Fruit fly (Drosophila melanogaster): ENCODE results near the gene CG7840.

The CG7840 gene

DNA sequence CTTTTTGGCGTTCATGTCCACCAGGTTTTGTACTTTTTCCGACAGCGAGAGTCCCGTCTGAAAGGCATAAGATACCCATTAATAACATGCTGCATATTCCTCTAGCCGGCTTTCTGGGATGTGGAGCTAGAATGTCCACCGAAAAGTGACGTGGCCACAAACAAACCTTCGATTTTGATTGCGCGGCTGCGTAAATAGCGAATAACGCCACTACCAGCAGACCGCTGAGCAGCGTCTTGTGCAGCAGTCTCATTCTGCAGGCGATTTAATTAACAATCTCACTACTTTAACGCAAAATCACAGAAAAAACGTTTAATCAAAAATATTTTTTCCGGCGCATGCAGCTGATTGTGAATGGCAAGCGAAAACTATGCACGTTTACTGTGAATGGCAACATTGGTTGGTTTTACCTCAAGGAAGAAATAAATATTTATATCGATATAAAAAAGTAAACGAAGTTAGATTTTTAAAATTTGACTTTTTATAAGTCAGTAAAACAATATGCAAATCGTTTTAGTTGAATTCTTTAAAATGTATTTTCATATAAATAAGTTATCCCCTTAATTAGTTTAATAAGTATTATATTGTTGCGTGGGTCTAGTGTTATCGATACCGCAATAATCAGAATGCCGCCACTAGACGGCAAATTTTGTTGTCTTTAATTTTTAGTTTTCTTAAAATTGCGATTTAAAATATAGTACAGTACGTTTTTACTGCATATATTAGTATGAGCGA lies 2.6 kb downstream of the CG7840 start, which contains the start of the genes Ostgamma and Mettl14:
TSS of gene Ostgamma (minus strand) at position 376 of the 735 bp plus-strand sequence.
TSS of gene Mettl14 (plus strand) at position 611 of the 735 bp plus-strand sequence.
- no peak for TF ChIP-seq noc (tag; optimal IDR thresholded peaks at IDR 0.05)

DNA sequence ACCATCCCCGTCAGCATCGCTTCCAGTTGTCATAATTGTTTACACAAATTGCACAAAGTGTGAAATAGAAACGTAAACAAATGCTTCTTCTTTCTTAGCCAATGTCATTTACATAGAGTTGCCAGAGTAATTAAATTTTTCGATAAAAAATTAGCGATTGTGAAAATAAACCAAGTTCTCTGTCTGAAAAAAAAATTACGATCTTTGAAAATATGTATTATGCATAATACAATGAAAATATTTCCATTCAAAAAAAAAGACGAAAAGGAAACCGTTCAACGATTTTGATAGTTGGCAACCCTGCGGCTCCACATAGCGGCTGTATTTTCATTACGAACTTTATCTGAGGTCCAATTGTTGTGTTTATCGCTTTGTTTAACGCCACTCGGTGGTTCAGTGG lies 5.7 kb downstream of the CG7840 start, which contains the start of the genes CG7810 and CG7806:
TSS of gene CG7810 (minus strand) at position 105 of the 400 bp plus-strand sequence.
TSS of gene CG7806 (plus strand) at position 309 of the 400 bp plus-strand sequence.
- TF ChIP-seq noc (tag; optimal IDR thresholded peaks at IDR 0.05), result peak; percentile 91

DNA sequence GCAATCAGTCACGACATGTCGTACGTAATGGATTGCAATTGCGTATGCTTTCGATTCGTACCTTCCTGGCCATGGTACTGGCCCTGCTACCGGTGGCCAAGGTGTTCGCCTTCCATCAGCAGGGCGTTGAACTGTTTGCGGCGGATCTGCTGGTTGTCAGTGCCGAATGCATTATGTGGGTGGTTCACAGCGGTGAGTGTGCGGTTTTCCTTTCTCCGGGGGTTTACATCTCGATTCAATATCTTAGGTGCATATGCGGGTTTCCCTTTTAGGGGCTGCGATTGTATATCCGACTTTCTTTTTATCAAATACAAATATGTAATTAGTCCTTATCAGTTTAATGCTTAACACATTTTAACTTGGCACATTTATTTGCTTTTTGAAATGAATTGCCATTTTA lies 6.4 kb downstream of the CG7840 start:
- TF ChIP-seq noc (tag; optimal IDR thresholded peaks at IDR 0.05), result no peak

DNA sequence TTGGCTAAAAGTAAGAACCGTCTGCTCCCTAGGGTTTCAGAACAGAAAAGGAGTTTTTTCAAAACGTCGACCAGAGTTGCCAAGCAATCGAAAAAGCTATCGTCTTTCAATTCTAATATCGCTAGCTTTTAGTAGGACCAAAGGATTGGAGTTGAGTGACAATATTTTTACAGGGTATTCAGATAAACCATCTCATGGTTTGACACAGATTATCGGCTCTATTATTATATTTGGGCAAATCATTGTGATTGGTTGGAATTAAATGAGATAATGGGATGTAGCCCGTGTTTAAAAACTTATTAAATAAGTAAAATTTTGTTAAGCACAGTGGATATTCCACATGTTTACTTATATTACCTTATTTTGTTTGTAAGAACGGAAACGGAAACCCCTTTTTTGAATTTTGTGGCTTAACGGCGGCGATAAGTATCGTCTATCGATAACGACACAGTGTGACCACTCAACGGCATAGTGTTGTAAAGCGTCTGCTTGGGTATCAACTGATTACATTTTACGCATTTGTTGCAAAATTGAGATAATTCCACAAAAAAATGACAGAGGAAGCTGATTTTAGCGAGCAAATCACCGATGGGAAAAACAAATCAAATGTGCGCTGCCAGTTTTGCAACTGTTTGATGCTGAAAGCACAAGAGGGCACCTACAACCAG lies 14.6 kb downstream of the CG7840 start, which contains the start of the genes mtsh and strat:
TSS of gene mtsh (minus strand) at position 51 of the 668 bp plus-strand sequence.
TSS of gene strat (plus strand) at position 471 of the 668 bp plus-strand sequence.
- TF ChIP-seq noc (tag; optimal IDR thresholded peaks at IDR 0.05), result peak; percentile 15

DNA sequence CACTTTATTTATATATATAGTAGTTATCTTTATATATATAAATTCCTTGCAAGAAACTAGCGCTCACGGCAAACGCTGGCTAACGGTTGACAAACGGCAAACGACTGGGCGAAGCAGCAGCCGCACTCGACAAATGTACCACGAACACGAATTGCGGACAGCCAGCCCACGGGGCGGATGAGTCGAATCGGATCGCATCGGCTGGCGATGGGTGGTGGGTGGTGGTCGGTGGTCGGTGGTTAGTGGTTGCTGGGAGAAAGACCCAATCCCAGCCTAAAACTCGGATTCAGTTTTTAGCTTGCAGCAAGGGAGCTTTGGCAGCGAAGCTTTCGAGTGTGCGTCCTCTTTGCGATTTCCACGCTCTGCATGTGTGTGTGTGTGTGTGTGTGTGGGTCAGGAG lies 19.8 kb downstream of the CG7840 start, which contains the start of gene CG7781:
TSS of gene CG7781 (minus strand) at position 260 of the 400 bp plus-strand sequence.
- TF ChIP-seq noc (tag; optimal IDR thresholded peaks at IDR 0.05), result no peak

DNA sequence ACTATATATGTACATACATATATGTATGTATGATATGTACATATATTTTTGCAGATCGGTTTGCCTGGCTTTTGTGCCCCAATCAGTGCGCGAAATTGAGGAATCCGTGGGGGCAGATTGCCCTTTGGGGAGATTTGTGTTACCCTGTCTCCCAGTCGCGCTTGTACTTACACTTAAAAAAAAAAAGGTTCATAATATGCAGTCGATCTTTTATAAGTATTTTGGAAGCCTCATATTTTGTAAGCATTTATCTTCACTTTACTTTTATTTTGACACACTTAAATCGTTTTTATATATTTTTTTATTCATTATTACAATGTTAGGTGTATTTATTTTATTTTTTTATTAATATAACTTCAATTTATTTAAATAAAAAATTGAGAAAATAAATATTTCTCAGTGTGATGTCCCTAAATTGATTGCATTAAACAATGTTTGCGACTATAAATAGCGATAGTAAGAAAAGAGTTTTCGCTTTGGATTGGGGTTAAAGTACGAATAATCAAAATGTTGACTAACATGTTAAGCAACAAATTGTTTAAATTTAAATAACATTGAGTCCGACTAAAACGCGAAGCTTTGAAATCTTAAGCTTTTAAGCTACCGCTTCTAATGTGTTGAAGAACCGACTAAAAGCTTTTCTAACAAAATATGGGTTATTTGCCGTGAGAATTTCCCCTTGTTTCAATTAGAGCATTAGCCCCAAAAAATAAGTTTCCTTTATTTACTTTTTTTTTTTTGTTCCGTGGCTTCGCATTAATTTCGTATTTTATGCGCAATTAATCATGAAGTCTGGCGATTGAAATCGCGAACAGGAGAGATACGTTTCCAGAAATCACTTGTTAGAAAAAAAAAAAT lies 21.3 kb downstream of the CG7840 start:
- peak; percentile 13 for TF ChIP-seq noc (tag; optimal IDR thresholded peaks at IDR 0.05)

DNA sequence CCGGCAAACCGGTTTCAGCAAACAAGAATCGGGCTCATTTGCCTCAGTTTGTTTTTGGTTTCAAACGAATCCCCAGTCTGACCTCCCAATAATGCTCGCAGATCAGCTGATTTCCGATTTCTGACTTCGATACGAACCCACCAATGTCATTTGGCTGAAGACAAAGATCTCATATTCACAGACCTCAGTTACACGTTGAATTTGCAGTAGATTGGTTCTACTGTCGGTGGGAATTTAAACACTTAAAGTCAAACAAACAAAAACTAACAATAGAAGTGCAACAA lies 21.8 kb downstream of the CG7840 start, which contains the start of gene CG14275:
TSS of gene CG14275 (plus strand) at position 185 of the 284 bp plus-strand sequence.
- no peak for TF ChIP-seq noc (tag; optimal IDR thresholded peaks at IDR 0.05)

DNA sequence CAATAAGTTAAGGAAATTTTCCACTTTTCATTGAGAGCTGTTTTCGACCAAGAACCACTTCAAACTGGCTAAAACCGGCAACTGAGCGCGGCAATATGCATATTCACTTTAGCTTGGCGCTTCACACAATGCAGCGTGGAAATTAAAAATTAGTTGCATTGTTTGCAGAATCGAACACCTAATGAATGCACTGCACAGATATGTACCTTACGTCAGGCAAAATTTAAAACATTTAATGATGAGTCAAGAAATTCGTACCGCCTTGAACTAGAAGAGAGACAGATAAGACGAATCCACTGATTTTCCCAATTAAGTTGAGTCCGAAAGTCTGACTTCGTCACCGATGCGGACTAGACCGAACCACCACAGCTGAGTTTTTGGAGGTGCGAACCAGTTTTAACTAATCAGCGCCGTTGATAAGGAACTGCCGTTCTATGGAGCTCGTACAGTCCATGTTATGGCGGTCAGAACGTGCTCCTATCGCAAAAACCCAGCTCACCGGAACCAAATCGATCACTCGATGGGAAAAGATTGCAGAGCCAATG lies 22.5 kb downstream of the CG7840 start:
- peak; percentile 0 for TF ChIP-seq noc (tag; optimal IDR thresholded peaks at IDR 0.05)

DNA sequence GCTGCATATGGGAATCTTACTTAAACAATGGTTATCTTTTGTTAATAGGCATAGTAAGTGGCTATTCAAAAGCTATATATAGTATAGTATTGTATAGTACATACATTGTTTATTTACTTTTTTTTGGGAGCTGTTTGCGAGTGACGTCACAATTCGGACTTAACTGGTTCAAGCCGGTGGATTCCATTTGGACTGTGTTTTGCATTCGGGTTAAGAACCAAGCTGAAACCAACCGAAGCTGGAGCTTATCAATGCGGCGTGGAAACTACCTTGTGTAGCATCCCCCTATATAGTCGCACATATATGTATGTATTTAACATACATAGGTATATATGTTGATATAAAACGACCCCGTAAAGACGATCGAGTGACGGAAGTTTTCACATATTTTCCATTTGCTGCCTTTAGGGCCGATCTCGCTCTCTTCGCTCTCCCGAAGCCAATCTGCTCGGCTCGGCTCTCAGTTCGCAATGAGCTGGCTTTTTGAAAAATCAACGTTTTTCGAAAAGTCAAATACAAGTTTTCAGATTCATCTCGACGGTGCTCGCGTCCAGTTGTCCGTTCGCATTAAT lies 23.2 kb downstream of the CG7840 start:
- no peak for TF ChIP-seq noc (tag; optimal IDR thresholded peaks at IDR 0.05)

DNA sequence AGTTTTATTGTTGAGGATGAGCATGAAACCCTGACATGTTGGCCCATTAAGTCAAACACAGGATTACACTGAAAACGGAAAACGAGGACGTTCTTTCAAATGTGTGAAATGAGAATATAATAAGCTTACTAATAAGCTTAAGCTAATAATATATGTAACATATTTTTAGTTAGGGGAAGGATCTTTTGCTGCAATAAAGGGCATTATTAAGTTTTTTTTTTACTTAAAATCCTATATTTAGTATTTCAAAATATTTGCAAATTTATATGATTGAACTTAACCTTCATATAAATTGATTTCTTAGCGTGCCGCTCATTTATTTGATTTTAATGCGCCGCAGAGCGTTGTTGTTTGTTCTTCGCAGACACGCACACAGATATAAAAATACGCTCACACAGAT lies 27.8 kb downstream of the CG7840 start:
- TF ChIP-seq noc (tag; optimal IDR thresholded peaks at IDR 0.05), result no peak

DNA sequence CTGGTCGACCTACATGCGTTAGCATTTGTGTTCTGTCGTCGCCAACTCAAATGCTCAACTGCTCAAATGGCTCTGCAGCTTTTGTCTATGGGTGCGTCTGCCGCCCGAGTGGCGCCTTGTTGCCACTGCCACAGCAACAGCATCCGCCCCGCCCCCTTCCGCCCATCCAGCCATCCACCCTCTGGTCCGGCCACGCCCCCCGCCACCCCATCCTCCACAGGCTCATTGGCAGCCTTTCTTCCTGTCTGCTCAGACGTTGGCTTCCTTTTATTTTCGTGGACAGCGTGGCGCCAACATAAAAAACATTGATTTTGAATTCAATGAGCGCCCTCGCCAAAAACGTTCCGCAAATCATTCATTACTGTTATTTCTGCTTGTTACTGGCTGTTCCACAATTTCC lies 28.2 kb downstream of the CG7840 start:
- TF ChIP-seq noc (tag; optimal IDR thresholded peaks at IDR 0.05), result no peak

DNA sequence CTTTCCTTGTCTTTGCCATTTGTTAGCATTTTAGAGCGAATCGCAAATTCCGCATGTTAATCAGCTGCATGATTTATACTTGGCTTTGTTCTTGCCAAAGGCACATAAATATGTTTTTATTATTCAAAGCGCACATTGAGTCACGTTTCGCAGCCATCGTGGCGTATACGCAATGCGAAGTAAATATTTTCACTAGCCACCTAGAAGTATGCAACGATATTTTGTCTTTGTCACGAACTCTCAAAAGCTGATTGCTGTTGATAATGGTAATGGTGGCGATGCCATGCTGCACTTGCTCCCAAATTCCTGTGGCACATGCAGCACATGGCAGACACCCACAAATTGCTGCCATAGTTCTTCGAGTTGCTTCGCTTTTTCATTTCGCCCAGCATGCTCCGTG lies 29.3 kb downstream of the CG7840 start:
- TF ChIP-seq noc (tag; optimal IDR thresholded peaks at IDR 0.05), result no peak

DNA sequence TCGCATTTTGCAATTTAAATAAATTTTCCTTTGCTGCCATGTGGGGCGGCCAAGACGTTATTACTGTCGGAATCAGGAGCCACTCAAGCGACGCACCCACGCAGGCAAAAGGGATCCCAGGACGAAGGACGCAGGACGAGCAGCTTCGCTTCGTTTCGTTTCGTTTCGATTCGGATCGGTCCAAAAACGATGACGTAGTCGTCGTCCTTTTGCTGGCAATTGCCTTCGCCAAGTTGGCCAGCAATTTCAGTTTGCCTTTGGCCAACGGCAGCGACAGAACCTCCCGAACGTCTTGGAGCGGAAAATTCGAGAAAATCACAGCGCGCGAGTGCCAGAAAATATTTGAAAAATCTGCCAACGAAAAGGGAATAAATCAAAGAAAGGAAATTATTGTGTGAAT lies 32.7 kb downstream of the CG7840 start, which contains the start of gene witty:
TSS of gene witty (plus strand) at position 249 of the 400 bp plus-strand sequence.
- no peak for TF ChIP-seq noc (tag; optimal IDR thresholded peaks at IDR 0.05)

DNA sequence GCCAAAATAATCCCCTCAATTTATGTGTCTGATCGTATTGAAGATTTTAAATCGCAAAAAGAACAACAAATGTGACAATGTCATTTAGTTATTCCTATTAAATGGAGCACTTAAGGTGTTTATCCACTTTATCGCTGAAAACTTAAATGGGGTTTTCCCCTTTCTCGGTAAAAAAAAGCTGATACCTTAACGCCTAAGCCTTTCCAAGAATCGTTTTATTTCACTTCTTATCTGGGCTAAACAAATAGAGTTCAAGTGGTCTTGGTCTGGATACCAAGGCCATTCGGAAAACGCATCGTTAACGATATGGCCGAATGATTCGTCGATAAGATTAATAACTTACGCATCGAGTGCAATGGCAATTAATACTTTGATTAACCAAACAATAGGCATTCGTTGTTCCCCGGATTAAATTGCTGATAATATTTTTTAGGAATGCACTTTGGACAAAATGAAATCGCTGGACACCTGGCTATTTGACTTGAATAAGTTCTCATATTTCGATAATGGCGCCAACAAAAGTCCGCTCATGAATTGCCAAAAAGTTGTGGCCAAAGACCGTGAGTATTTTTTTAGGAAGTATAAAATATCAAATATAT lies 34.5 kb downstream of the CG7840 start:
- TF ChIP-seq noc (tag; optimal IDR thresholded peaks at IDR 0.05), result no peak

DNA sequence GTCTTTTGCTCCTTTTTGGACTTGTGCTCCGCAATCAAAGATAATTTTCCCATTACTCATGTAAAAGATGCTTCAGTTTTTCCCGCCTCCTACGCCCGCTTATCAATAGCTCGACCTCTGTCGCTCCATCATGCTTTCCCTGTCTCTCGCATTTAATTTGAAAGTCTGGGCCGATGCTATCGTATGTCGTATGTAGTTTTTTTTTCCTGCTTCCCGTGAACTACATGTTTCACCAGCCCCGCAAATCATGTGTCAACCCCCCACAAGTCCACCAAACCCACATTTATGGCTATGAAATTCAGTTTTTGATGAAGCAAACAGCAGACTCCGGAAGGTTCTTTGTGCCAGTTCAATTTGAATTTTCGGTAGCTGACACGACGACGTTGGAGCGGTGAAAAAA lies 37.0 kb downstream of the CG7840 start, which contains the start of gene CG14273:
TSS of gene CG14273 (plus strand) at position 301 of the 400 bp plus-strand sequence.
- TF ChIP-seq noc (tag; optimal IDR thresholded peaks at IDR 0.05), result no peak
